Fruit fly (Drosophila melanogaster): ENCODE measurements around the gene Jon74E.

Gene Jon74E

DNA sequence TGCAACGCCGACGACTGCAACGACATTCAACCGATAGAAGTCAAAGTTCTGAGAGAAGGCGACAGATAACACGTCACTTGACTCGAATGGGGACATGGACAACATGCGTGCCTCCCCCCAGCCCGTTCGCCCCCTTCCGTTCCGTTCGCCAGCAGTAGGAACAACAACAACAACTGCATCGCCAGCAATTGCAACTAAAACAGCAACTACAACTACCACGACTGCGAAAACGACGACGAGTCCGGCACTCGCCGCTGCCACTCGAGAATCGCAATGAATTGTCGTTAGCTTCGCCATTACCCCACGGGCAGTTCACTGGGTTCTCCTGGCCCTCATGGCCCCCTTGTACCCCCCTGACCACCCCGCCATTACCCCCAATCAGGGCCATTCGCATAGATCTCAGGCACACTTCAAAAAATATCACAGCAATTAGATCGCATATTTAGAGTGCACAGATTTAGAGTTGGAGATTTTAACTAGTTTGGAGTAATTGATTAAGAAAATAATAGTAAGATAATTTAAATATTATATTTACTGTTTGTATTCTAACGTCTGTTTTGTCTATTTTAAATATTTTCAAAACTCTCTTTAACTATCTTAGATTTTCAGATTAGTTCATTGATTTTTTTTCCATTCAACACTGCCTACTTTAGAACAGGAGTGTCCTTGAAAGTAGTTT lies 37.6 kb upstream of the Jon74E start (continued):
- no peak for TF ChIP-seq CoRest (tag; optimal IDR thresholded peaks at IDR 0.05)
- no peak for TF ChIP-seq hbn (GFP tag; IDR thresholded peaks at IDR 0.05; ENCODE audit: partially characterized antibody)
- no peak for TF ChIP-seq tgo (GFP tag; IDR thresholded peaks at IDR 0.05)
- 0 out of 3 replicates have a peak, but pooled peaks have one; percentile 10 for TF ChIP-seq dysf (GFP tag; IDR thresholded peaks at IDR 0.05)
- no peak for TF ChIP-seq ATbp (GFP tag; optimal IDR thresholded peaks at IDR 0.05)
- no peak for TF ChIP-seq pan (optimal IDR thresholded peaks at IDR 0.05)
- TF ChIP-seq pan (GFP tag; optimal IDR thresholded peaks at IDR 0.05 in 1 of 2, IDR thresholded peaks at IDR 0.05 in 1 of 2): no peak
- no peak for TF ChIP-seq Lpt (GFP tag; optimal IDR thresholded peaks at IDR 0.05)
- no peak for TF ChIP-seq CG18764 (GFP tag; optimal IDR thresholded peaks at IDR 0.05)
- no peak for TF ChIP-seq run (tag; optimal IDR thresholded peaks at IDR 0.05)
- TF ChIP-seq CG8089 (GFP tag; optimal IDR thresholded peaks at IDR 0.05): no peak
- TF ChIP-seq Camta (GFP tag; optimal IDR thresholded peaks at IDR 0.05): no peak
- TF ChIP-seq Mrtf (GFP tag; IDR thresholded peaks at IDR 0.05): no peak
- TF ChIP-seq CG6854 (GFP tag; optimal IDR thresholded peaks at IDR 0.05): no peak
- TF ChIP-seq bigmax (GFP tag; optimal IDR thresholded peaks at IDR 0.05): no peak
- 0 out of 2 replicates have a peak, but pooled peaks have one; percentile 7 for TF ChIP-seq CG9215 (GFP tag; IDR thresholded peaks at IDR 0.05)
- no peak for TF ChIP-seq Stat92E (GFP tag; optimal IDR thresholded peaks at IDR 0.05)
- no peak for TF ChIP-seq CG30403 (GFP tag; optimal IDR thresholded peaks at IDR 0.05)
- TF ChIP-seq tup (GFP tag; optimal IDR thresholded peaks at IDR 0.05): no peak
- no peak for TF ChIP-seq Vsx1 (GFP tag; optimal IDR thresholded peaks at IDR 0.05)
- TF ChIP-seq HLH4C (GFP tag; IDR thresholded peaks at IDR 0.05; ENCODE audit: partially characterized antibody): no peak

DNA sequence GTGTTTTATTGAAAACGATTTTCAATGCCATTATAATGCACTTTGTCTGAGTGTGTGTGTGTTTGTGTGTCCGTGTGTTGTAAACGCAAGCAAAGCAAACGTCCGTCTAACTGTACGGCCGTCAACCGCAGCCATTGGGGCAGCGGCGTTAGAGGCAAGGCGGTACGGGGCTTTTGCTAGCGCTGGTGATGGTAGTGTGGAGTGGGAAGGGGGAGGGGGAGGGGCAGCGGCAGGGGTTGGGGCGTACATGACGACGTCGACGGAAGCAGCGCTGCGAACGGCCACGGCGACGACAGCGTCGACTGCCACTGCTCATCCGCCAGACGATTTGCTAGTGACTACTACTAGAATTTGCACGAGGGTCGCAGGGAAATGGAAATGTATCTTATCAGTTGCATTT lies 35.8 kb upstream of the Jon74E start:
- TF ChIP-seq Blimp-1 (GFP tag; optimal IDR thresholded peaks at IDR 0.05) (peak; percentile 35), br (optimal IDR thresholded peaks at IDR 0.05) (no peak), caup (GFP tag; optimal IDR thresholded peaks at IDR 0.05; ENCODE audit: severe bottlenecking) (no peak), ken (GFP tag; IDR thresholded peaks at IDR 0.05) (0 out of 3 replicates have a peak, but pooled peaks have one; percentile 22), cg (GFP tag; optimal IDR thresholded peaks at IDR 0.05) (peak; percentile 56), Adf1 (GFP tag; IDR thresholded peaks at IDR 0.05) (peak; percentile 75), tna (GFP tag; IDR thresholded peaks at IDR 0.05; ENCODE audit: partially characterized antibody) (0 out of 2 replicates have a peak, but pooled peaks have one; percentile 20), Eip74EF (GFP tag; optimal IDR thresholded peaks at IDR 0.05) (peak in 1 of 2 experiments; percentile 15), crol (GFP tag; IDR thresholded peaks at IDR 0.05) (peak; percentile 89), CG10147 (GFP tag; optimal IDR thresholded peaks at IDR 0.05) (no peak), CG13775 (GFP tag; optimal IDR thresholded peaks at IDR 0.05) (no peak), mld (GFP tag; IDR thresholded peaks at IDR 0.05; ENCODE audit: partially characterized antibody) (0 out of 3 replicates have a peak, but pooled peaks have one; percentile 21)

DNA sequence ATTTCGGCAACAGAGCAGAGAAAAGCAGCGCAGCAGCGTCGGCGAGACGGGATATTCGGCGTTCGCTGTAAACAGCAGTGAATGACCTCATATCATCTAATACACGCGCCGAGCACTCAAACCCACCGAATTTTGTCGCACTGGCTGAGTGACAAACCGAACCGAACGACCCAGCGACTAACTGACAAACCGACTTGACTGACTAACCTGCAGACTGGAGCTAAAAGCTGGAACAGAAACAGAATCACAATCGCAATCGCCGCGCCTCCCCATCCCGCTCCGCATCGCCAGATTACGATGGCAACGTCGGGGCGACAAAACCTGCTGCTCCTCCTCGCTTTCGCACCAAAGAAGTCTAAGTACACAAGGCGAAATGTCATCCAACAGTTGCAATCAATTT lies 30.7 kb upstream of the Jon74E start:
- TF ChIP-seq ind (GFP tag; optimal IDR thresholded peaks at IDR 0.05) (no peak), nerfin-1 (tag; optimal IDR thresholded peaks at IDR 0.05) (no peak), CG11456 (GFP tag; IDR thresholded peaks at IDR 0.05) (0 out of 3 replicates have a peak, but pooled peaks have one; percentile 26)
